Worm (Caenorhabditis elegans) whole organism, L1 larva: Measurements from ENCODE around the gene gpx-2.

Experiments
- hlh-17 ChIP-seq: fragments of 200-800 bp; sonication (Bioruptor generic); optimal IDR thresholded peaks from 2 replicates; lab custom pipeline; 2018; ENCODE audit warnings: missing genetic modification characterization, mild to moderate bottlenecking, missing compliant biosample characterization, moderate library complexity, borderline replicate concordance
- jun-1 ChIP-seq: fragments of 150-350 bp; optimal IDR thresholded peaks from 2 replicates; lab custom pipeline; 2014; ENCODE audit warnings: missing biosample characterization, missing genetic modification reagents, missing genetic modification characterization
- lin-13 ChIP-seq: fragments of 150-350 bp; optimal IDR thresholded peaks from 2 replicates; lab custom pipeline; 2014; ENCODE audit warnings: missing biosample characterization, missing genetic modification reagents, missing genetic modification characterization
- pag-3 ChIP-seq: sonication (generic microtip); optimal IDR thresholded peaks from 2 replicates; lab custom pipeline; 2017; ENCODE audit warnings: missing genetic modification characterization, mild to moderate bottlenecking, missing compliant biosample characterization, antibody characterized with exemption, borderline replicate concordance; ENCODE audit not compliant: insufficient read depth

DNA sequence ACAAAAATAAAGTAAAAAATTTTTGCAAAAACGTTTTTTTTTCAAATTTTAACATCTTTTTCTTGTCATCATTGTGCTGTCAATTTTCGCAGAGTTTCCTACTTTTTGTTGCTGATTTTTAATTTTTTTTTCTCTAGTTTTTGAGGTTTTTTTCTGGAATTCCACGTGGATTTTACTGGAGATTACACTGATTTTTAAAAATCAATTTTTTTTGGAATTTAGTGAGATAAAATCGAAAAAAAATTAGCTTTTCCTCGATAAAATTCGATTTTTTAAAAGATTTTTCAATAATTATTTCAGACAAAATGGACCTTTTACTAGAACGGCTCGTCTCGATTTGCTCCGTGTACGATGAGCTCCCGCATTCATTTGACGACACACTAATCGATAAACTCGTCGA is 3.1 kb downstream of the gpx-2 start, which contains the start of gene R05H10.3:
- TF ChIP-seq jun-1 (tag; lab: Kevin White, UChicago) = no peak
- no peak for TF ChIP-seq lin-13
- TF ChIP-seq pag-3 (tag; lab: Kevin White, UChicago) = no peak
- no peak for TF ChIP-seq hlh-17 (GFP tag; lab: Kevin White, UChicago)
